Worm (Caenorhabditis elegans) whole organism, mixed stage, embryonic: Measurements from ENCODE around the gene math-20.
"Not testable (repeated sequence)": the region's sequence is repeated elsewhere in the genome, so short reads cannot be mapped to it uniquely, and the experiment has no call there.

Experiments
- elt-3 ChIP-seq: fragments of 150-350 bp; optimal IDR thresholded peaks from 2 replicates; lab custom pipeline; 2014; ENCODE audit warnings: missing biosample characterization, missing genetic modification characterization
- snpc-4 ChIP-seq: fragments of 150-350 bp; optimal IDR thresholded peaks from 2 replicates; lab custom pipeline; 2014; ENCODE audit warnings: missing biosample characterization, missing genetic modification characterization
- unc-39 ChIP-seq: fragments of 150-350 bp; optimal IDR thresholded peaks from 2 replicates; lab custom pipeline; 2014; ENCODE audit warnings: missing biosample characterization, missing genetic modification characterization

DNA sequence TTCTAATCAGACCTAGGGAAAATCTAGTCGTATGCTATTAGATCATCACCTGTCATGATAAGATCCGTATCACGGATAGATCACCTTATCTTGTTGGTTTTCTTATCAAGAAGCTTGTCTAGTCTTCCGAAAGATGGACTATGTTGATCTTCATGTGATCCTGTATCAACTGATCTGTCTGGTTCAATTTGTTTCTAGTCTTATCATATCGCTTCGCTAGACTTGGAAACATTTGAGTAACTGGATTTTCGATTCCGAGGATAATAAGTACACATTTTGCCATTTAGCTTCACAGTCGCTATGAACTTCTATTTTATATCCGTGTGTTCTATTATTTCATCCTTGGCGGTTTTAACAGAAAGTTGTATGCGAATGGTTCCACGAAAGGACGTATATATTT lies 47.9 kb upstream of the math-20 start, which contains the start of gene ZK250.2:
- TF ChIP-seq unc-39, snpc-4, elt-3 (tag; lab: Kevin White, UChicago): not testable (repeated sequence)
